Fruit fly (Drosophila melanogaster): ENCODE results near the gene tal-3A.

Gene tal-3A

DNA sequence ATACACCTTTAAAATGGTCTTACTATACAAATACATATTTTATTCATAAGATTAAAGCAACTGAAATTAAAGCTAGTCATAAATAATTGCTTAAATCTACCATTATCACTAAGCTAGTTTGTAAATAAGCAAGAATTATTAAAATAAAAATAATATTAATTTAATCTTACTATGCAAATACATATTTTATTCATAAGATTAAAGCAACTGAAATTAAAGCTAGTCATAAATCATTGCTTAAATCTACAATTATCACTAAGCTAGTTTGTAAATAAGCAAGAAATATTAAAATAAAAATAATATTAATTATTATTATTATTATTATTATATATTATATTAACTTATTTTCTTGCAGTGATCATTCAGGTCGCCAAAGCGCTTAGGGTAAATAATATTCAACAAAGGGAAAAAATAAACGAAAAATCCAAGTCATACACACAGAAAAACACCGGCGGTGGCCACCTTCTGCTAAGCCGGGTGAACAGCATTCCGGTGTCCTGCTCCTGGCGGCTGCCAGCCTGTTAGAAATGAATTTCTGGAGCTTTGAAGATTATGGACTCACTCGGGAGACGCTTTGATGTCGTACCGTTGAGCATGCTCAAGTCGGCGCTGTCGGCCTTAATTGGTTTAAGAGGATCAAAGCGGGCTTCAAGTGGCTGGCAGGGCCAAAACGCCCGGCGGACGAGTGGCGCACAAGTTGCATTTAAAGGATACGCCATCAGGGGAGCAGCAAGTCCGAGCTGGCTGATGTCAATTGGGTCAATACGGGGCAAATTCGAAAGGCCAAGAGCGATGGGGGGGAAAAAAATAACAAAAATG is 8.8 kb upstream of the tal-3A start:
- TF ChIP-seq E2f2 (GFP tag; IDR thresholded peaks at IDR 0.05): peak; percentile 13; the same call in 1 of the 2 replicates
- TF ChIP-seq mld (GFP tag; IDR thresholded peaks at IDR 0.05; ENCODE audit: partially characterized antibody): no peak
- peak; percentile 40 for TF ChIP-seq Med (GFP tag)
- TF ChIP-seq sens (GFP tag): peak; percentile 59
- no peak for TF ChIP-seq tll (GFP tag; optimal IDR thresholded peaks at IDR 0.05)
- TF ChIP-seq CG30403 (GFP tag; optimal IDR thresholded peaks at IDR 0.05): peak; percentile 53
- TF ChIP-seq CG11085 (GFP tag; IDR thresholded peaks at IDR 0.05): no peak
- no peak for TF ChIP-seq CG6654 (GFP tag; optimal IDR thresholded peaks at IDR 0.05)
- TF ChIP-seq Asciz (GFP tag; optimal IDR thresholded peaks at IDR 0.05): peak; percentile 31
- peak; percentile 54 for TF ChIP-seq Fer1 (GFP tag; optimal IDR thresholded peaks at IDR 0.05)
- TF ChIP-seq Nf-YC (tag; optimal IDR thresholded peaks at IDR 0.05): peak; percentile 20
- peak; percentile 46 for TF ChIP-seq CG13296 (GFP tag; optimal IDR thresholded peaks at IDR 0.05)
- TF ChIP-seq Atf6 (GFP tag; IDR thresholded peaks at IDR 0.05): 0 out of 2 replicates have a peak, but pooled peaks have one; percentile 29
- peak; percentile 32 for TF ChIP-seq nmo (GFP tag; optimal IDR thresholded peaks at IDR 0.05)
- TF ChIP-seq hkb (optimal IDR thresholded peaks at IDR 0.05): no peak
- TF ChIP-seq hkb (GFP tag; IDR thresholded peaks at IDR 0.05): 0 out of 2 replicates have a peak, but pooled peaks have one; percentile 25
- TF ChIP-seq Blimp-1 (GFP tag; optimal IDR thresholded peaks at IDR 0.05): peak; percentile 57
- peak; percentile 9 for TF ChIP-seq org-1 (GFP tag; optimal IDR thresholded peaks at IDR 0.05)
- peak; percentile 21 for TF ChIP-seq CG18476 (GFP tag; optimal IDR thresholded peaks at IDR 0.05)
- peak; percentile 76 for TF ChIP-seq CG2678 (tag; optimal IDR thresholded peaks at IDR 0.05)
- TF ChIP-seq CG3065 (GFP tag; optimal IDR thresholded peaks at IDR 0.05): no peak
- TF ChIP-seq CG9215 (GFP tag; IDR thresholded peaks at IDR 0.05): peak; percentile 25; the same call in 1 of the 2 replicates
- peak; percentile 59 for TF ChIP-seq grau (tag; optimal IDR thresholded peaks at IDR 0.05)
- TF ChIP-seq CG15601 (tag; optimal IDR thresholded peaks at IDR 0.05): peak; percentile 9
- TF ChIP-seq Ssrp (tag; optimal IDR thresholded peaks at IDR 0.05): peak; percentile 10
- peak; percentile 19 for TF ChIP-seq CG14710 (tag; optimal IDR thresholded peaks at IDR 0.05)
- TF ChIP-seq CG9437 (GFP tag; optimal IDR thresholded peaks at IDR 0.05): peak; percentile 34
- peak; percentile 59 for TF ChIP-seq dysf (GFP tag; IDR thresholded peaks at IDR 0.05)
- TF ChIP-seq CG11504 (tag; optimal IDR thresholded peaks at IDR 0.05): peak; percentile 66
- no peak for TF ChIP-seq CG8281 (tag; optimal IDR thresholded peaks at IDR 0.05)
- TF ChIP-seq slbo (GFP tag; IDR thresholded peaks at IDR 0.05): 0 out of 2 replicates have a peak, but pooled peaks have one; percentile 9
- peak in 1 of 2 experiments; percentile 42 for TF ChIP-seq eve (GFP tag; optimal IDR thresholded peaks at IDR 0.05)
- TF ChIP-seq CG1603 (tag; optimal IDR thresholded peaks at IDR 0.05): no peak
- TF ChIP-seq CG2202 (tag; optimal IDR thresholded peaks at IDR 0.05): no peak
- no peak for TF ChIP-seq wdn (GFP tag; IDR thresholded peaks at IDR 0.05)
- TF ChIP-seq zf30C (GFP tag; optimal IDR thresholded peaks at IDR 0.05): peak; percentile 55
- peak in 1 of 2 experiments; percentile 44 for TF ChIP-seq bsh (GFP tag; optimal IDR thresholded peaks at IDR 0.05)
- no peak for TF ChIP-seq unpg (GFP tag; optimal IDR thresholded peaks at IDR 0.05)
- TF ChIP-seq CG9727 (GFP tag; optimal IDR thresholded peaks at IDR 0.05): peak; percentile 59
- peak; percentile 29 for TF ChIP-seq CG1233 (GFP tag; optimal IDR thresholded peaks at IDR 0.05)
- no peak for TF ChIP-seq gfzf (GFP tag; optimal IDR thresholded peaks at IDR 0.05)
- peak; percentile 79 for TF ChIP-seq D19A (tag; optimal IDR thresholded peaks at IDR 0.05)
- peak; percentile 72 for TF ChIP-seq CG2712 (tag; optimal IDR thresholded peaks at IDR 0.05)
- TF ChIP-seq Bgb (GFP tag; IDR thresholded peaks at IDR 0.05; ENCODE audit: partially characterized antibody): 0 out of 2 replicates have a peak, but pooled peaks have one; percentile 6
- peak; percentile 27 for TF ChIP-seq Xbp1 (GFP tag; optimal IDR thresholded peaks at IDR 0.05)
- peak; percentile 79 for TF ChIP-seq CG7839 (tag; optimal IDR thresholded peaks at IDR 0.05)
- no peak for TF ChIP-seq sc (optimal IDR thresholded peaks at IDR 0.05)
- peak; percentile 4 for TF ChIP-seq sc (GFP tag; optimal IDR thresholded peaks at IDR 0.05)

Data from whole organism, embryonic.